Worm (Caenorhabditis elegans) whole organism, L2 larva: Measurements from ENCODE around the gene W06E11.1.

ENCODE experiments used
- ZK546.5 ChIP-seq: sonication (generic microtip); optimal IDR thresholded peaks from 2 replicates; lab custom pipeline; 2017; ENCODE audit warnings: missing biosample characterization, missing genetic modification characterization
- lin-13 ChIP-seq: fragments of 150-350 bp; optimal IDR thresholded peaks from 2 replicates; lab custom pipeline; 2014; ENCODE audit warnings: missing biosample characterization, missing genetic modification reagents, missing genetic modification characterization
- lsy-2 ChIP-seq, 2 experiments: fragments of 150-350 bp in 1 of 2; sonication (generic microtip) in 1 of 2; optimal IDR thresholded peaks; 2 replicates each; lab custom pipeline; 2014 to 2017; ENCODE audit warnings: missing biosample characterization in 2 of 2, missing genetic modification characterization in 2 of 2
- snpc-4 ChIP-seq: fragments of 150-350 bp; optimal IDR thresholded peaks from 2 replicates; lab custom pipeline; 2014; ENCODE audit warnings: missing biosample characterization, missing genetic modification characterization

ce11 chrIII:617467-617866 is 24.4 kb upstream of the W06E11.1 start, which contains the start of gene T19C3.2:
- TF ChIP-seq lsy-2 (tag; optimal IDR thresholded peaks at IDR 0.05; lab: Kevin White, UChicago) = no peak
- TF ChIP-seq lin-13 = no peak
- no peak for TF ChIP-seq snpc-4 (tag; lab: Kevin White, UChicago)
- no peak for TF ChIP-seq ZK546.5
